Worm (Caenorhabditis elegans): ENCODE data around the gene sams-3.

Gene sams-3

DNA sequence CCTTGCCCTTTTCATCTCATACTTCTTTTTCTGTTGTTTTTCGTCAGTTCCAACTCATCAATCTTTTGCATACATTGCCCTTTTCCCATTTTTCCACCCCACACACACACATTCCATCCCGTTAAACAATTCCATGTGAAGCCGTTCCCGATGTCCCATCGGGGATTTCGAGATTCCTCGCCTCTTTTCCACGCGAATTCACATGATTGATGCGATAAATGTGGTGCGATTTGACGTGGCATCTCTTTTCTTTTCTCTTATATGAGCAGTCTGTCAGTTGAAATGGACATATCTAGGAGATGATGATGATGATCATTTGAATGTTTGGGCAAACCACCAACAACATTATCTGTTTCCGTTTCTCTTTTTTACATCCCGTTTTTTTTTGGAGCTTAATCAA, 14.3 kb upstream of the sams-3 start:
- TF ChIP-seq nhr-90 (tag; optimal IDR thresholded peaks at IDR 0.05; ENCODE audit: poor library complexity) (no peak), lin-14 (GFP tag; optimal IDR thresholded peaks at IDR 0.05) (peak; percentile 21)

DNA sequence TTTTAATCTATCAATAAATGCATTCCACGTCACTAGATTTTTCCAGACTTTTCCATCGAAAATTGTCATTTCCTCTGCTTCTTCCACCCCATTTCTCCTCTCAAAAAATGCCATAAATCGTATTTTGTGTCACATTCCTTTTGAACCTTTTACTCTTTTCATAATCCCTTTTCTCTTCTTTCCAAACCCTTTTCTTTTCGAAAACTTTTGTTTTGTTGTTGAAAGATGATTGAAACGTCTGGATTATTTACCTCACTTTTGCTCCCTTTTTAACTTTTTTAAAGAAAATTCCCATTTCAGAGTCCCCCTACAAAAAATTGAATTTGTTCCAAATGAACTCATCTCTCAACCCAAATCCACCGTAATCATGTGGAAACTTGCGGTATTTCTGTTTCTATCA, 9.3 kb upstream of the sams-3 start, which contains the start of gene C06E7.2:
Gene C06E7.2 (plus strand): TSS at position 301 of the 400 bp plus-strand sequence.
- no peak for TF ChIP-seq lin-39 (tag; optimal IDR thresholded peaks at IDR 0.05)
- TF ChIP-seq vab-15 (tag; optimal IDR thresholded peaks at IDR 0.05) = no peak
- no peak for TF ChIP-seq nhr-84 (tag; optimal IDR thresholded peaks at IDR 0.05)
- no peak for TF ChIP-seq mab-9 (GFP tag; IDR thresholded peaks at IDR 0.05)
- TF ChIP-seq pqm-1 (tag; optimal IDR thresholded peaks at IDR 0.05) = no peak
- no peak for TF ChIP-seq hpl-2 (GFP tag; optimal IDR thresholded peaks at IDR 0.05)
- TF ChIP-seq blmp-1 (tag; optimal IDR thresholded peaks at IDR 0.05) = no peak
- TF ChIP-seq ceh-90 (tag; optimal IDR thresholded peaks at IDR 0.05) = no peak
- TF ChIP-seq unc-130 (tag; optimal IDR thresholded peaks at IDR 0.05) = no peak
- no peak for TF ChIP-seq isw-1 (GFP tag; IDR thresholded peaks at IDR 0.05)
- no peak for TF ChIP-seq rnt-1 (tag; optimal IDR thresholded peaks at IDR 0.05)
- TF ChIP-seq hlh-17 (GFP tag; optimal IDR thresholded peaks at IDR 0.05; ENCODE audit: borderline replicate concordance) = no peak
- no peak for TF ChIP-seq dpl-1 (GFP tag; optimal IDR thresholded peaks at IDR 0.05)
- TF ChIP-seq mef-2 (tag; optimal IDR thresholded peaks at IDR 0.05) = no peak
- no peak for TF ChIP-seq unc-98 (GFP tag; IDR thresholded peaks at IDR 0.05)
- TF ChIP-seq snu-23 (GFP tag; optimal IDR thresholded peaks at IDR 0.05) = no peak
- no peak for TF ChIP-seq sptf-1 (tag; optimal IDR thresholded peaks at IDR 0.05)
- TF ChIP-seq unc-30 (tag; optimal IDR thresholded peaks at IDR 0.05) = no peak
- TF ChIP-seq aly-2 (tag; optimal IDR thresholded peaks at IDR 0.05) = no peak

DNA sequence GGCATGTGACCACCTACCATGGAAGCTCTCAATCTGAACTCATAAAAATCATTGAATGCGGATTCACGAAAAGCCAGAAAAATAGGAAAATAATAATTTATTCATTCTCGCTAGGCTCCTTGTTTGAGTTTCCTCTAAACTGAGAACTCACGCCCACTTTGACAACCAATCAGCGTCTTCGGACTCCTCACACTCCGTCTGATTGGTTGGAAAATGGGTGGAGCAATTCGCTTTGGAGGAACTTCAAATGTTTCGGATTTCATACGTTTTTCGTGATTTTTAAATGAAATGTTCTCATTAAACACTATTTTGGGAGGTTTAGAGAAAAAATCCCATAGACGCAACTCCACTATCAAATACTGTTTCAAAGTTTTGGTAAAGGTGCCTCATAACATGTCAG, 5.6 kb upstream of the sams-3 start:
- TF ChIP-seq F16B12.6 (tag; optimal IDR thresholded peaks at IDR 0.05) (no peak), tbx-2 (tag; optimal IDR thresholded peaks at IDR 0.05) (no peak), nhr-76 (tag; optimal IDR thresholded peaks at IDR 0.05) (no peak), efl-1 (optimal IDR thresholded peaks at IDR 0.05) (no peak), efl-1 (GFP tag; optimal IDR thresholded peaks at IDR 0.05 in 1 of 2) (peak in 1 of 2 experiments; percentile 58)

DNA sequence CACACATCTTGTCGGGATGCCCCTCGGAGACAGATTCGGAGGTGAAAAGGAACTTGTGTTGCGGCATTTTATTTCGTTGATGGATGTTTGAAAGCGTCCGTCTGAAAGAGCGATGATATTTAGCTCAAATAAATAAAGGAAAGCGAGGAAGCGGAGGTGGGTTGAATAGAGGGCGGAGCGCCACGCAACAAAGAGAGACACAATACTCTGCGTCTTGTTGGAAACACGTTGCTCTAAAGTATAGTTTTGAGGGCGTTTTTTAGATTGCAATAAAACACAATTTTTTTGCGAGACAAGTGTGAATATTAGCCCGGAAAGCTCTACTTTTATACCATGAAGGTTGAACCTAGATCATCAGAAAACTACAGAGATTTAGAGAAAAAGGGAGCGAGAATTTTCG, 2.2 kb upstream of the sams-3 start, which contains the start of gene sams-4:
Gene sams-4 (minus strand): TSS at position 101 of the 400 bp plus-strand sequence.
- no peak for TF ChIP-seq nhr-237 (tag; optimal IDR thresholded peaks at IDR 0.05)
- no peak for TF ChIP-seq unc-98 (GFP tag; IDR thresholded peaks at IDR 0.05)
- no peak for TF ChIP-seq hlh-4 (tag; optimal IDR thresholded peaks at IDR 0.05)
- TF ChIP-seq unc-30 (tag; optimal IDR thresholded peaks at IDR 0.05) = no peak
- no peak for TF ChIP-seq irx-1 (tag; optimal IDR thresholded peaks at IDR 0.05)
- no peak for TF ChIP-seq egl-27 (tag; optimal IDR thresholded peaks at IDR 0.05)
- no peak for TF ChIP-seq pqm-1 (tag; optimal IDR thresholded peaks at IDR 0.05)
- TF ChIP-seq nhr-11 (tag; optimal IDR thresholded peaks at IDR 0.05) = no peak
- no peak for TF ChIP-seq zag-1 (tag; optimal IDR thresholded peaks at IDR 0.05)
- TF ChIP-seq C16A3.4 (tag; optimal IDR thresholded peaks at IDR 0.05) = no peak
- no peak for TF ChIP-seq ces-1 (GFP tag; optimal IDR thresholded peaks at IDR 0.05)
- no peak for TF ChIP-seq nhr-20 (tag; optimal IDR thresholded peaks at IDR 0.05)
- TF ChIP-seq nhr-76 (tag; optimal IDR thresholded peaks at IDR 0.05) = no peak
- TF ChIP-seq nhr-85 (tag) = no peak
- TF ChIP-seq fos-1 (tag; optimal IDR thresholded peaks at IDR 0.05) = no peak
- no peak for TF ChIP-seq lin-14 (GFP tag; optimal IDR thresholded peaks at IDR 0.05)
- TF ChIP-seq blmp-1 (tag; optimal IDR thresholded peaks at IDR 0.05) = no peak
- TF ChIP-seq unc-130 (tag; optimal IDR thresholded peaks at IDR 0.05) = no peak
- no peak for TF ChIP-seq snpc-4 (tag; optimal IDR thresholded peaks at IDR 0.05)
- no peak for TF ChIP-seq nhr-28 (tag; optimal IDR thresholded peaks at IDR 0.05)

Data from whole organism, L1 larva.